Fruit fly (Drosophila melanogaster) whole organism, embryonic: ENCODE data around the gene Cad96Cb.

ENCODE experiments used
- Abd-B ChIP-seq: fragments of 200-800 bp; sonication (Bioruptor generic); optimal IDR thresholded peaks from 2 replicates; lab custom pipeline; 2018; ENCODE audit warnings: missing biosample characterization, mild to moderate bottlenecking, missing genetic modification characterization, moderate library complexity
- Ada2b ChIP-seq: fragments of 200-800 bp; sonication (Bioruptor generic); IDR thresholded peaks from 2 replicates; pipeline ENCODE4 v1.3.6; 2022; ENCODE audit warnings: missing biosample characterization, missing genetic modification characterization
- Aef1 ChIP-seq: fragments of 200-800 bp; sonication (Bioruptor generic); IDR thresholded peaks from 3 replicates; pipeline ENCODE4 v1.3.6; 2022; ENCODE audit warnings: missing biosample characterization, missing genetic modification characterization
- Atf6 ChIP-seq: fragments of 200-800 bp; sonication (Bioruptor generic); IDR thresholded peaks from 2 replicates; pipeline ENCODE4 v1.3.6; 2022; ENCODE audit warnings: missing biosample characterization, missing genetic modification characterization
- B-H2 ChIP-seq: fragments of 200-800 bp; sonication (Bioruptor generic); optimal IDR thresholded peaks from 2 replicates; lab custom pipeline; 2018; ENCODE audit warnings: missing biosample characterization, mild to moderate bottlenecking, missing genetic modification characterization
- CG10274 ChIP-seq: fragments of 200-800 bp; sonication (Bioruptor generic); optimal IDR thresholded peaks from 3 replicates; lab custom pipeline; 2017; ENCODE audit warnings: missing biosample characterization, mild to moderate bottlenecking, missing genetic modification characterization
- CG11398 ChIP-seq: fragments of 200-800 bp; sonication (Bioruptor generic); optimal IDR thresholded peaks from 2 replicates; lab custom pipeline; 2016; ENCODE audit warnings: missing biosample characterization, missing genetic modification characterization
- CG13287 ChIP-seq: fragments of 200-800 bp; sonication (Bioruptor generic); IDR thresholded peaks from 2 replicates; pipeline ENCODE4 v1.3.6; 2022; ENCODE audit warnings: missing biosample characterization, missing genetic modification characterization; ENCODE audit not compliant: partially characterized antibody
- CG1603 ChIP-seq: fragments of 200-800 bp; sonication (Bioruptor generic); optimal IDR thresholded peaks from 2 replicates; lab custom pipeline; 2019; ENCODE audit warnings: missing biosample characterization, mild to moderate bottlenecking, missing genetic modification characterization, moderate library complexity
- CG17612 ChIP-seq: fragments of 200-800 bp; sonication (Bioruptor generic); IDR thresholded peaks from 2 replicates; pipeline ENCODE4 v1.3.6; 2022; ENCODE audit warnings: missing biosample characterization, missing genetic modification characterization
- CG2116 ChIP-seq: fragments of 200-800 bp; sonication (Bioruptor generic); optimal IDR thresholded peaks from 3 replicates; lab custom pipeline; 2018; ENCODE audit warnings: missing biosample characterization, mild to moderate bottlenecking, missing genetic modification characterization
- CG31365 ChIP-seq: fragments of 200-800 bp; sonication (Bioruptor generic); optimal IDR thresholded peaks from 2 replicates; lab custom pipeline; 2018; ENCODE audit warnings: missing biosample characterization, mild to moderate bottlenecking, missing genetic modification characterization
- CG31441 ChIP-seq: fragments of 200-800 bp; sonication (Bioruptor generic); IDR thresholded peaks from 2 replicates; pipeline ENCODE4 v1.3.6; 2022; ENCODE audit warnings: missing biosample characterization, missing genetic modification characterization
- CG3281 ChIP-seq: fragments of 200-800 bp; sonication (Bioruptor generic); optimal IDR thresholded peaks from 3 replicates; lab custom pipeline; 2017; ENCODE audit warnings: missing biosample characterization, mild to moderate bottlenecking, missing genetic modification characterization
- CG33213 ChIP-seq: fragments of 200-800 bp; sonication (Bioruptor generic); optimal IDR thresholded peaks from 3 replicates; lab custom pipeline; 2016; ENCODE audit warnings: missing biosample characterization, missing genetic modification characterization
- CG34376 ChIP-seq: fragments of 200-800 bp; sonication (Bioruptor generic); optimal IDR thresholded peaks from 2 replicates; lab custom pipeline; 2018; ENCODE audit warnings: missing biosample characterization, mild to moderate bottlenecking, missing genetic modification characterization
- CG4617 ChIP-seq: fragments of 200-800 bp; sonication (Bioruptor generic); optimal IDR thresholded peaks from 3 replicates; lab custom pipeline; 2016; ENCODE audit warnings: missing biosample characterization, missing genetic modification characterization, borderline replicate concordance
- CG6254 ChIP-seq: fragments of 200-800 bp; sonication (Bioruptor generic); optimal IDR thresholded peaks from 3 replicates; lab custom pipeline; 2017; ENCODE audit warnings: mild to moderate bottlenecking, missing biosample characterization, missing genetic modification reagents, missing genetic modification characterization
- CG6272 ChIP-seq: fragments of 200-800 bp; sonication (Bioruptor generic); IDR thresholded peaks from 2 replicates; pipeline ENCODE4 v1.3.6; 2022; ENCODE audit warnings: missing biosample characterization, missing genetic modification characterization
- CG8290 ChIP-seq, 3 experiments: fragments of 200-800 bp; sonication (Bioruptor generic); optimal IDR thresholded peaks; 2 replicates each; lab custom pipeline; 2016 to 2019; ENCODE audit warnings: missing biosample characterization in 3 of 3, missing genetic modification characterization in 3 of 3, mild to moderate bottlenecking in 2 of 3, moderate library complexity in 1 of 3
- CG8924 ChIP-seq: fragments of 200-800 bp; optimal IDR thresholded peaks from 3 replicates; lab custom pipeline; 2019; ENCODE audit warnings: missing biosample characterization, mild to moderate bottlenecking, missing genetic modification characterization, moderate library complexity
- CG9876 ChIP-seq: fragments of 200-800 bp; sonication (Bioruptor generic); optimal IDR thresholded peaks from 2 replicates; lab custom pipeline; 2016; ENCODE audit warnings: missing biosample characterization, missing genetic modification characterization
- CHES-1-like ChIP-seq: fragments of 200-800 bp; sonication (Bioruptor generic); optimal IDR thresholded peaks from 2 replicates; lab custom pipeline; 2016; ENCODE audit warnings: missing biosample characterization, missing genetic modification characterization
- ERR ChIP-seq: fragments of 200-800 bp; sonication (Bioruptor generic); optimal IDR thresholded peaks from 2 replicates; lab custom pipeline; 2016; ENCODE audit warnings: missing biosample characterization, missing genetic modification characterization
- Fer2 ChIP-seq: fragments of 200-800 bp; sonication (Bioruptor generic); optimal IDR thresholded peaks from 2 replicates; lab custom pipeline; 2018; ENCODE audit warnings: missing biosample characterization, mild to moderate bottlenecking, missing genetic modification characterization, moderate library complexity
- Fer3 ChIP-seq: fragments of 200-800 bp; sonication (Bioruptor generic); optimal IDR thresholded peaks from 2 replicates; lab custom pipeline; 2018; ENCODE audit warnings: missing biosample characterization, mild to moderate bottlenecking, missing genetic modification characterization, moderate library complexity
- HLHmδ ChIP-seq: fragments of 200-800 bp; sonication (Bioruptor generic); optimal IDR thresholded peaks from 2 replicates; lab custom pipeline; 2018; ENCODE audit warnings: missing biosample characterization, mild to moderate bottlenecking, missing genetic modification characterization, moderate library complexity
- HmgD ChIP-seq: fragments of 200-800 bp; sonication (Bioruptor generic); optimal IDR thresholded peaks from 3 replicates; lab custom pipeline; 2016; ENCODE audit warnings: missing biosample characterization, missing genetic modification characterization
- Hr51 ChIP-seq, 2 experiments: fragments of 200-800 bp; sonication (Bioruptor generic); optimal IDR thresholded peaks; 2 replicates in 1 of 2; 3 replicates in 1 of 2; lab custom pipeline; 2016 to 2018; ENCODE audit warnings: missing biosample characterization in 2 of 2, missing genetic modification characterization in 2 of 2, mild to moderate bottlenecking in 1 of 2, moderate library complexity in 1 of 2
- Hsf ChIP-seq: fragments of 200-800 bp; sonication (Bioruptor generic); optimal IDR thresholded peaks from 3 replicates; lab custom pipeline; 2016; ENCODE audit warnings: missing biosample characterization, missing genetic modification characterization
- Med ChIP-seq: fragments of 200-800 bp; sonication (Bioruptor generic); peaks from one replicate; lab custom pipeline; 2016; ENCODE audit warnings: missing biosample characterization, missing genetic modification characterization, mild to moderate bottlenecking, inconsistent platforms, moderate library complexity
- Meics ChIP-seq: fragments of 200-800 bp; sonication (Bioruptor generic); optimal IDR thresholded peaks from 2 replicates; lab custom pipeline; 2017; ENCODE audit warnings: missing biosample characterization, mild to moderate bottlenecking, missing genetic modification characterization
- Sox100B ChIP-seq: fragments of 200-800 bp; sonication (Bioruptor generic); optimal IDR thresholded peaks from 3 replicates; lab custom pipeline; 2018; ENCODE audit warnings: missing biosample characterization, mild to moderate bottlenecking, missing genetic modification characterization
- Taf1 ChIP-seq: fragments of 200-800 bp; sonication (Bioruptor generic); IDR thresholded peaks from 2 replicates; pipeline ENCODE4 v1.3.6; 2022; ENCODE audit warnings: missing biosample characterization, missing genetic modification characterization
- az2 ChIP-seq: fragments of 200-800 bp; sonication (Bioruptor generic); optimal IDR thresholded peaks from 3 replicates; lab custom pipeline; 2016; ENCODE audit warnings: missing biosample characterization, missing genetic modification characterization
- bbx ChIP-seq: fragments of 200-800 bp; sonication (Bioruptor generic); IDR thresholded peaks from 2 replicates; pipeline ENCODE4 v1.3.6; 2022; ENCODE audit warnings: missing biosample characterization, missing genetic modification characterization; ENCODE audit not compliant: partially characterized antibody
- dpn ChIP-seq, 2 experiments: fragments of 200-800 bp; sonication (Bioruptor generic); optimal IDR thresholded peaks; 3 replicates each; lab custom pipeline; 2016; ENCODE audit warnings: missing biosample characterization in 2 of 2, missing genetic modification characterization in 2 of 2
- dysf ChIP-seq: fragments of 200-800 bp; sonication (Bioruptor generic); IDR thresholded peaks from 3 replicates; pipeline ENCODE4 v1.3.6; 2022; ENCODE audit warnings: missing biosample characterization, missing genetic modification characterization
- ftz-f1 ChIP-seq: fragments of 200-800 bp; sonication (Bioruptor generic); optimal IDR thresholded peaks from 2 replicates; lab custom pipeline; 2016; ENCODE audit warnings: missing biosample characterization, missing genetic modification characterization
- gsb-n ChIP-seq: fragments of 200-800 bp; sonication (Bioruptor generic); optimal IDR thresholded peaks from 3 replicates; lab custom pipeline; 2018; ENCODE audit warnings: missing biosample characterization, mild to moderate bottlenecking, missing genetic modification characterization
- gt ChIP-seq: fragments of 200-800 bp; sonication (Bioruptor generic); IDR thresholded peaks from 2 replicates; pipeline ENCODE4 v1.3.6; 2022; ENCODE audit warnings: missing biosample characterization, missing genetic modification characterization
- ham ChIP-seq: fragments of 200-800 bp; sonication (Bioruptor generic); IDR thresholded peaks from 2 replicates; pipeline ENCODE4 v1.3.6; 2022; ENCODE audit warnings: missing biosample characterization, missing genetic modification characterization
- insv ChIP-seq, 2 experiments: fragments of 200-800 bp; sonication (Bioruptor generic); optimal IDR thresholded peaks; 3 replicates each; lab custom pipeline; 2016 to 2018; ENCODE audit warnings: missing biosample characterization in 2 of 2, missing genetic modification characterization in 2 of 2
- inv ChIP-seq: fragments of 200-800 bp; sonication (Bioruptor generic); IDR thresholded peaks from 2 replicates; pipeline ENCODE4 v1.3.6; 2022; ENCODE audit warnings: missing biosample characterization, missing genetic modification characterization; ENCODE audit not compliant: partially characterized antibody
- knrl ChIP-seq: fragments of 200-800 bp; sonication (Bioruptor generic); IDR thresholded peaks from 3 replicates; pipeline ENCODE4 v1.3.6; 2022; ENCODE audit warnings: missing biosample characterization, missing genetic modification characterization; ENCODE audit not compliant: partially characterized antibody
- pzg ChIP-seq: fragments of 200-800 bp; sonication (Bioruptor generic); optimal IDR thresholded peaks from 3 replicates; lab custom pipeline; 2018; ENCODE audit warnings: missing biosample characterization, mild to moderate bottlenecking, missing genetic modification characterization, moderate library complexity
- ssp ChIP-seq: fragments of 200-800 bp; sonication (Bioruptor generic); IDR thresholded peaks from 2 replicates; pipeline ENCODE4 v1.3.6; 2022; ENCODE audit warnings: missing biosample characterization, missing genetic modification characterization
- trh ChIP-seq: fragments of 200-800 bp; sonication (Bioruptor generic); optimal IDR thresholded peaks from 2 replicates; lab custom pipeline; 2016; ENCODE audit warnings: missing biosample characterization, missing genetic modification characterization
- vvl ChIP-seq: fragments of 200-800 bp; sonication (Bioruptor generic); IDR thresholded peaks from 2 replicates; pipeline ENCODE4 v1.3.6; 2022; ENCODE audit warnings: missing biosample characterization, missing genetic modification characterization

Gene Cad96Cb

dm6 chr3R:25245052-25245813 lies 13.1 kb upstream of the Cad96Cb start, which contains the start of gene bam (continued):
- TF ChIP-seq CG17612 (GFP tag; lab: Robert Waterston, UW) (no peak), knrl (peak; percentile 54; the same call in 2 of the 3 replicates), CG3281 (GFP tag; lab: Kevin White, UChicago) (no peak), CG31441 (GFP tag; lab: Robert Waterston, UW) (no peak), CG31365 (tag; lab: Kevin White, UChicago) (no peak), CG1603 (tag; lab: Kevin White, UChicago) (peak; percentile 57), ERR (no peak), CHES-1-like (no peak), HLHmδ (GFP tag; lab: Kevin White, UChicago) (no peak), CG34376 (no peak), Aef1 (GFP tag; lab: Robert Waterston, UW) (peak; percentile 14; the same call in 1 of the 3 replicates), gt (no peak), CG6272 (GFP tag; lab: Robert Waterston, UW) (no peak), CG9876 (no peak), pzg (GFP tag; lab: Kevin White, UChicago) (peak; percentile 81), Taf1 (no peak), CG33213 (GFP tag; lab: Kevin White, UChicago) (peak; percentile 19), inv (GFP tag; lab: Robert Waterston, UW) (no peak), vvl (GFP tag; lab: Robert Waterston, UW) (no peak), CG11398 (GFP tag; lab: Kevin White, UChicago) (no peak), az2 (GFP tag; lab: Kevin White, UChicago) (no peak), CG4617 (GFP tag; lab: Kevin White, UChicago) (no peak), bbx (GFP tag; lab: Robert Waterston, UW) (no peak), Hsf (no peak), Fer2 (no peak), ftz-f1 (GFP tag; lab: Kevin White, UChicago) (no peak), Fer3 (no peak), Sox100B (GFP tag; lab: Kevin White, UChicago) (no peak), ssp (GFP tag; lab: Robert Waterston, UW) (no peak), Abd-B (no peak), dysf (GFP tag; lab: Robert Waterston, UW) (no peak), HmgD (no peak), CG13287 (GFP tag; lab: Robert Waterston, UW) (no peak; the same call in 1 of the 2 replicates), CG8924 (peak; percentile 4), Atf6 (GFP tag; lab: Robert Waterston, UW) (no peak), B-H2 (GFP tag; lab: Kevin White, UChicago) (peak; percentile 58), insv (GFP tag; optimal IDR thresholded peaks at IDR 0.05; lab: Kevin White, UChicago) (peak in 1 of 2 experiments; percentile 46), ham (GFP tag; lab: Robert Waterston, UW) (no peak), dpn (GFP tag; optimal IDR thresholded peaks at IDR 0.05; lab: Kevin White, UChicago) (peak in 1 of 2 experiments; percentile 24), trh (GFP tag; lab: Kevin White, UChicago) (no peak), CG10274 (GFP tag; lab: Kevin White, UChicago) (no peak), Ada2b (GFP tag; lab: Robert Waterston, UW) (no peak), Med (peak; percentile 56), CG6254 (GFP tag; lab: Kevin White, UChicago) (no peak), CG8290 (GFP tag; optimal IDR thresholded peaks at IDR 0.05; lab: Kevin White, UChicago) (peak; percentile 43), CG8290 (tag; optimal IDR thresholded peaks at IDR 0.05; lab: Kevin White, UChicago) (no peak), gsb-n (tag; lab: Kevin White, UChicago) (peak; percentile 10), Meics (GFP tag; lab: Kevin White, UChicago) (no peak), Hr51 (GFP tag; optimal IDR thresholded peaks at IDR 0.05; lab: Kevin White, UChicago) (no peak), CG2116 (peak; percentile 36)
